Worm (Caenorhabditis elegans): ENCODE measurements around the gene pri-1.

pri-1 gene

ce11 chrIII:9629855-9630254, 15.8 kb upstream of the pri-1 start, which contains the start of gene rpac-19 (continued):
- TF ChIP-seq egl-18 (GFP tag; IDR thresholded peaks at IDR 0.05) = no peak
- TF ChIP-seq lsl-1 (GFP tag; optimal IDR thresholded peaks at IDR 0.05) = peak; percentile 57
- TF ChIP-seq somi-1 (GFP tag; optimal IDR thresholded peaks at IDR 0.05) = peak; percentile 61
- peak in 1 of 2 experiments; percentile 57 for TF ChIP-seq rec-8 (tag; optimal IDR thresholded peaks at IDR 0.05)
- TF ChIP-seq nhr-179 (tag; optimal IDR thresholded peaks at IDR 0.05) = no peak
- TF ChIP-seq die-1 (tag; optimal IDR thresholded peaks at IDR 0.05) = peak; percentile 28
- no peak for TF ChIP-seq egrh-3 (GFP tag; IDR thresholded peaks at IDR 0.05)
- TF ChIP-seq hmg-20 (GFP tag; IDR thresholded peaks at IDR 0.05) = no peak
- 0 out of 2 replicates have a peak, but pooled peaks have one; percentile 31 for TF ChIP-seq aptf-2 (GFP tag; conservative IDR thresholded peaks at IDR 0.05)
- TF ChIP-seq mel-28 (tag; optimal IDR thresholded peaks at IDR 0.05; ENCODE audit: borderline replicate concordance) = peak; percentile 30
- TF ChIP-seq athp-1 (tag; optimal IDR thresholded peaks at IDR 0.05) = peak; percentile 83
- TF ChIP-seq B0019.2 (GFP tag; conservative IDR thresholded peaks at IDR 0.05) = no peak
- peak; percentile 80 for TF ChIP-seq madf-10 (tag; optimal IDR thresholded peaks at IDR 0.05)
- peak; percentile 83 for TF ChIP-seq egl-44 (GFP tag; IDR thresholded peaks at IDR 0.05)
- no peak for TF ChIP-seq sea-2 (GFP tag; IDR thresholded peaks at IDR 0.05)
- peak; percentile 38 for TF ChIP-seq F22D6.2 (tag; optimal IDR thresholded peaks at IDR 0.05)
- peak; percentile 34 for TF ChIP-seq ztf-22 (GFP tag; optimal IDR thresholded peaks at IDR 0.05)
- peak; percentile 50 for TF ChIP-seq snpc-3.4 (tag; optimal IDR thresholded peaks at IDR 0.05)
- no peak for TF ChIP-seq Y53F4B.3 (GFP tag; IDR thresholded peaks at IDR 0.05)
- peak; percentile 76 for TF ChIP-seq ztf-26 (tag; optimal IDR thresholded peaks at IDR 0.05)
- TF ChIP-seq lin-54 (GFP tag; optimal IDR thresholded peaks at IDR 0.05) = peak; percentile 80
- no peak for TF ChIP-seq lsy-27 (tag; optimal IDR thresholded peaks at IDR 0.05; ENCODE audit: borderline replicate concordance, insufficient read depth)
- no peak for TF ChIP-seq ets-4 (GFP tag; optimal IDR thresholded peaks at IDR 0.05)
- TF ChIP-seq zim-3 (tag; optimal IDR thresholded peaks at IDR 0.05) = peak; percentile 42
- TF ChIP-seq pha-4 (tag; optimal IDR thresholded peaks at IDR 0.05) = peak; percentile 77
- no peak for TF ChIP-seq hlh-26 (GFP tag; conservative IDR thresholded peaks at IDR 0.05)
- no peak for TF ChIP-seq tbx-9 (tag; optimal IDR thresholded peaks at IDR 0.05; ENCODE audit: borderline replicate concordance)
- peak; percentile 58 for TF ChIP-seq xnd-1 (tag; optimal IDR thresholded peaks at IDR 0.05)
- no peak for TF ChIP-seq F39B2.1 (GFP tag; IDR thresholded peaks at IDR 0.05)
- TF ChIP-seq ztf-25 (GFP tag; IDR thresholded peaks at IDR 0.05) = 0 out of 2 replicates have a peak, but pooled peaks have one; percentile 56
- peak; percentile 66 for TF ChIP-seq F33H1.4 (GFP tag; IDR thresholded peaks at IDR 0.05)
- 0 out of 2 replicates have a peak, but pooled peaks have one; percentile 43 for TF ChIP-seq lin-26 (GFP tag; IDR thresholded peaks at IDR 0.05)
- TF ChIP-seq ceh-91 (GFP tag; IDR thresholded peaks at IDR 0.05) = no peak
- peak; percentile 28 for TF ChIP-seq nhr-90 (tag; optimal IDR thresholded peaks at IDR 0.05)
- no peak for TF ChIP-seq nfya-2 (GFP tag; IDR thresholded peaks at IDR 0.05)
- TF ChIP-seq Y53G8AR.9 (GFP tag; conservative IDR thresholded peaks at IDR 0.05) = peak; percentile 82; the same call in 1 of the 2 replicates
- peak; percentile 37 for TF ChIP-seq gei-17 (GFP tag; optimal IDR thresholded peaks at IDR 0.05)
- peak; percentile 30 for TF ChIP-seq T07F8.4 (tag; optimal IDR thresholded peaks at IDR 0.05)
- TF ChIP-seq hmg-1.2 (GFP tag; IDR thresholded peaks at IDR 0.05) = peak; percentile 45
- TF ChIP-seq T26A5.8 (tag; optimal IDR thresholded peaks at IDR 0.05) = peak; percentile 57
- peak; percentile 89 for TF ChIP-seq repo-1 (tag; optimal IDR thresholded peaks at IDR 0.05)
- peak; percentile 53; the same call in 1 of the 2 replicates for TF ChIP-seq let-526 (GFP tag; IDR thresholded peaks at IDR 0.05)
- peak; percentile 13 for TF ChIP-seq B0035.1 (tag; optimal IDR thresholded peaks at IDR 0.05)
- TF ChIP-seq ztf-28 (GFP tag; IDR thresholded peaks at IDR 0.05) = no peak
- peak; percentile 89 for TF ChIP-seq F10E7.11 (tag; optimal IDR thresholded peaks at IDR 0.05)
- TF ChIP-seq tlf-1 (GFP tag; optimal IDR thresholded peaks at IDR 0.05) = peak; percentile 86
- TF ChIP-seq F57C9.4 (tag; optimal IDR thresholded peaks at IDR 0.05) = peak; percentile 2
- peak; percentile 32 for TF ChIP-seq madf-8 (GFP tag; conservative IDR thresholded peaks at IDR 0.05)

Measured in whole organism, young adult.